Fruit fly (Drosophila melanogaster): ENCODE data around the gene Nup133.

The Nup133 gene

DNA sequence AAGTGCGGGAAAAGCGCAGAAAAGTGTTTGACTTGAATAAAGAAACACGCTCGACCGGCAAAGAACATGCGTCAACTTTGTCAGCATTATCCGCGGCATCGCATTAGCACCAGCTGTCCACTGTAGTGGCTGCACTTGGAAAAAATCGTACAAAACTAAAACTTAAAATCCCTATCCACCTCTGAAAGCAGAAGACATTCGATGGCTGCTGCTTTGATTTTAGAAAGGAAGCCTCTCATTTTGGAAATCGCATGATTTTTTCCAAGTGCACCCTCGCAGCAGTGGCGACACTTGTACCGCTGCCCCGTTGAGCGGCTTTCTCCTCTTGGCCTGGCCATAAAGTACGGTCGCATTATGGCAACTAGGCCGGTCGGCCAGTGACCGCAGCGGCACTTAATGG, 26.1 kb upstream of the Nup133 start (continued):
- TF ChIP-seq fd102C (GFP tag; optimal IDR thresholded peaks at IDR 0.05) (no peak), CG10654 (GFP tag; optimal IDR thresholded peaks at IDR 0.05) (no peak), Dek (tag; optimal IDR thresholded peaks at IDR 0.05) (no peak), Drgx (GFP tag; IDR thresholded peaks at IDR 0.05) (peak; percentile 79), sug (tag; optimal IDR thresholded peaks at IDR 0.05) (no peak), fd64A (GFP tag; optimal IDR thresholded peaks at IDR 0.05) (no peak), CG4730 (GFP tag; IDR thresholded peaks at IDR 0.05) (no peak), sd (tag; optimal IDR thresholded peaks at IDR 0.05) (no peak), chn (GFP tag; optimal IDR thresholded peaks at IDR 0.05) (peak; percentile 41), CG15696 (tag; optimal IDR thresholded peaks at IDR 0.05) (no peak), fu2 (GFP tag; optimal IDR thresholded peaks at IDR 0.05) (no peak), gce (GFP tag; IDR thresholded peaks at IDR 0.05) (no peak), ttk (GFP tag; IDR thresholded peaks at IDR 0.05) (peak; percentile 47), maf-S (GFP tag; optimal IDR thresholded peaks at IDR 0.05) (peak; percentile 3), Dip2 (GFP tag; IDR thresholded peaks at IDR 0.05) (no peak), gcm (GFP tag; optimal IDR thresholded peaks at IDR 0.05) (no peak), Ada2b (GFP tag; IDR thresholded peaks at IDR 0.05) (peak; percentile 70), CG1832 (GFP tag; optimal IDR thresholded peaks at IDR 0.05) (no peak), hb (GFP tag; IDR thresholded peaks at IDR 0.05; ENCODE audit: partially characterized antibody) (no peak), hbn (GFP tag; IDR thresholded peaks at IDR 0.05; ENCODE audit: partially characterized antibody) (no peak), gcm2 (GFP tag; optimal IDR thresholded peaks at IDR 0.05) (no peak), wor (GFP tag; IDR thresholded peaks at IDR 0.05) (peak; percentile 60), da (GFP tag; optimal IDR thresholded peaks at IDR 0.05) (no peak), CG17186 (GFP tag; optimal IDR thresholded peaks at IDR 0.05) (no peak), CG8924 (tag; optimal IDR thresholded peaks at IDR 0.05) (peak; percentile 7), cato (GFP tag; optimal IDR thresholded peaks at IDR 0.05; ENCODE audit: borderline replicate concordance) (no peak), dm (GFP tag; optimal IDR thresholded peaks at IDR 0.05) (no peak), Antp (GFP tag; optimal IDR thresholded peaks at IDR 0.05) (peak; percentile 56), en (GFP tag; optimal IDR thresholded peaks at IDR 0.05) (no peak), chif (GFP tag; optimal IDR thresholded peaks at IDR 0.05) (peak; percentile 11 to 52), CG2116 (GFP tag; optimal IDR thresholded peaks at IDR 0.05) (no peak), CG31441 (GFP tag; IDR thresholded peaks at IDR 0.05) (peak; percentile 23; the same call in 1 of the 2 replicates), esg (GFP tag; conservative IDR thresholded peaks at IDR 0.05) (peak; percentile 48; the same call in 1 of the 2 replicates), Gug (GFP tag; IDR thresholded peaks at IDR 0.05) (peak; percentile 62; the same call in 3 of the 4 replicates), slp2 (GFP tag; optimal IDR thresholded peaks at IDR 0.05) (no peak), Ravus (GFP tag; IDR thresholded peaks at IDR 0.05) (no peak), ham (GFP tag; IDR thresholded peaks at IDR 0.05) (no peak), ap (GFP tag; IDR thresholded peaks at IDR 0.05) (peak; percentile 38; the same call in 1 of the 2 replicates), klu (GFP tag; IDR thresholded peaks at IDR 0.05) (no peak), D19B (GFP tag; optimal IDR thresholded peaks at IDR 0.05) (no peak), cad (GFP tag; optimal IDR thresholded peaks at IDR 0.05) (no peak), cas (GFP tag; IDR thresholded peaks at IDR 0.05) (no peak), CG17385 (GFP tag; optimal IDR thresholded peaks at IDR 0.05) (peak; percentile 38), gem (tag; optimal IDR thresholded peaks at IDR 0.05) (peak; percentile 63), CG11247 (GFP tag; IDR thresholded peaks at IDR 0.05) (no peak), tin (GFP tag; optimal IDR thresholded peaks at IDR 0.05) (peak; percentile 27), CG13624 (GFP tag; optimal IDR thresholded peaks at IDR 0.05) (no peak), ERR (GFP tag; optimal IDR thresholded peaks at IDR 0.05) (no peak), gfzf (GFP tag; optimal IDR thresholded peaks at IDR 0.05) (no peak), so (GFP tag; IDR thresholded peaks at IDR 0.05) (peak; percentile 12; the same call in 1 of the 3 replicates), Myb (GFP tag; optimal IDR thresholded peaks at IDR 0.05) (peak; percentile 12), vfl (GFP tag; optimal IDR thresholded peaks at IDR 0.05) (no peak), Sox100B (GFP tag; optimal IDR thresholded peaks at IDR 0.05) (no peak)
